Worm (Caenorhabditis elegans) whole organism, midembryonic: ENCODE data around the gene madd-2.

ENCODE experiments used
- T22C8.4 ChIP-seq: fragments of 200-800 bp; sonication (Bioruptor generic); IDR thresholded peaks from 2 replicates; pipeline ENCODE4 v1.3.6; 2022; ENCODE audit warnings: missing genetic modification characterization, missing compliant biosample characterization
- cog-1 ChIP-seq: sonication (generic microtip); optimal IDR thresholded peaks from 2 replicates; lab custom pipeline; 2016; ENCODE audit warnings: missing genetic modification characterization, missing compliant biosample characterization
- flt-1 ChIP-seq: fragments of 200-800 bp; sonication (Bioruptor generic); IDR thresholded peaks from 2 replicates; pipeline ENCODE4 v1.3.6; 2022; ENCODE audit warnings: missing genetic modification characterization, missing compliant biosample characterization
- klf-2 ChIP-seq: fragments of 200-800 bp; sonication (Bioruptor generic); conservative IDR thresholded peaks from 2 replicates; pipeline ENCODE4 v1.3.6; 2022; ENCODE audit warnings: missing genetic modification reagents, missing genetic modification characterization, missing compliant biosample characterization
- med-1 ChIP-seq: sonication (generic microtip); optimal IDR thresholded peaks from 2 replicates; lab custom pipeline; 2017; ENCODE audit warnings: missing genetic modification characterization, mild to moderate bottlenecking, missing compliant biosample characterization, antibody characterized with exemption, missing genetic modification reagents; ENCODE audit not compliant: insufficient read depth
- ref-1 ChIP-seq: fragments of 200-800 bp; sonication (Bioruptor generic); conservative IDR thresholded peaks from 2 replicates; pipeline ENCODE4 v1.3.6; 2022; ENCODE audit warnings: missing genetic modification reagents, missing genetic modification characterization, missing compliant biosample characterization
- tab-1 ChIP-seq: fragments of 200-800 bp; sonication (Bioruptor generic); IDR thresholded peaks from 2 replicates; pipeline ENCODE4 v1.3.6; 2022; ENCODE audit warnings: missing genetic modification characterization, missing compliant biosample characterization
- ztf-23 ChIP-seq: fragments of 200-800 bp; sonication (Bioruptor generic); IDR thresholded peaks from 2 replicates; pipeline ENCODE4 v1.3.6; 2022; ENCODE audit warnings: missing genetic modification reagents, missing genetic modification characterization, missing compliant biosample characterization
- ztf-29 ChIP-seq: fragments of 200-800 bp; sonication (Bioruptor generic); IDR thresholded peaks from 2 replicates; pipeline ENCODE4 v1.3.6; 2022; ENCODE audit warnings: missing genetic modification reagents, missing genetic modification characterization, missing compliant biosample characterization

DNA sequence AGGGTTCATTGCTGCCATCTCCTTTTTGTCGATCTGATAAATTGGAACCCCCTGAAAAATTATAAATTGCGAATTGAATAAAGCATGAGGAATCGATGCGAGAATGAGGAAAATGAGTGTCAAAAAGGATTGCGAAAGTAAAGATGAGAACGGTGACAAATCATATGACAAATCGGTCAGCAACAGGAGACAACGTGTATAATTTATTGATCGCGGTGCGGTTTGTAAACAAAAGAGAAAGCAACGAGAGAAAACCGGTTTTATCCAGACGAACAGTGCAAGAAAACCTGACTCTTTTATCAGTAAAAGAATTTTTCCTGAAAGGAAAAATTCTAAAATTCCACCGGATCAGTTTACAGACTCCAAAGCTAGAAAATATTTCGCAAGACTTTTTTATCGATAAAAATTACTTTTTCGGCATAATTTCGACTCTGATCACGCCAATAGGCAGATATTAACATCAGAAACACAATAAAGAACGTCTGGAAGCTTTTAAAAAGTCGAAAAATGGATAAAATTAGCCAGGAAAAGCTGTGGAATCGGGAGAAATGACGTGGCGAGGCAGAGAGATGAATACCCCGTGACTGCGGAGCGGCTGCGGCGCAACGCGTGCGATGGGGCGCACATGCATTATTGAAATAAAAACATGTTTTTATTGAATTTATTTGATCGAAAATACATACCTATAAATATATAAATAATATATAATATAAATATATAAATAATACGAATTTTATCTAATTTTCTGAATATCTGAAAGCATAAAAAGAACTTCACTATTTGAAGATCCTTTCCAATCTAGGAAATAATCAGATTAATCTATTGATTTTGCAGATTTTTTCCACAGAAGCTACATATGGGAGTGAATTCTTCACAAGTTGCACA, 28.9 kb upstream of the madd-2 start, which contains the start of the genes rab-1 and C39F7.5:
- TF ChIP-seq klf-2 (no peak), T22C8.4 (GFP tag; lab: Robert Waterston, UW) (no peak), flt-1 (GFP tag; lab: Robert Waterston, UW) (no peak), ztf-23 (GFP tag; lab: Robert Waterston, UW) (no peak), tab-1 (GFP tag; lab: Robert Waterston, UW) (no peak), cog-1 (tag; lab: Kevin White, UChicago) (no peak), ref-1 (GFP tag; lab: Robert Waterston, UW) (no peak), med-1 (GFP tag; lab: Kevin White, UChicago) (no peak), ztf-29 (GFP tag; lab: Robert Waterston, UW) (no peak)
